Worm (Caenorhabditis elegans) whole organism, dauer: ENCODE results near the gene C35D6.13.
"Not testable (repeated sequence)": the region's sequence is repeated elsewhere in the genome, so short reads cannot be mapped to it uniquely, and the experiment has no call there.

Experiments used
- unc-62 ChIP-seq: sonication (generic microtip); optimal IDR thresholded peaks from 2 replicates; lab custom pipeline; 2017; ENCODE audit warnings: missing biosample characterization, missing genetic modification reagents, missing genetic modification characterization

Gene C35D6.13

DNA sequence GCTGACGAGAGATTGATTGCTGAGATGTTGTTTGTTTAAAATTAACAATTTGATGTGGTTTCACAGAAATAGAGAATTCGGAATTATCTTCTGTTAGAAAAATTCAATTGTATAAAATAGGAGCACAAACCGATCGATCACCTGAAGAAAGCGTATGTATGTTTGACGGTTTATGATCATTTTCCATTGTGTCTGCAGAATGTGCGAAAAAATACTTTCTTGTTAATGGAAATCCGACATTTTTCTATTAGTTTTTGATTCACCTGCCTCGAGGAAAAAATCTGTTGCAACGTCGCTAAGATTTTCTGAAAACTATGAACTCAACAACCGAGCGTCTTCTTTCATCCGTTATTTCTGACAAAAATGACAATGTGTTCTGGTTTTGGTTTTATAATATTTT, at the start of gene C35D6.13:
Gene C35D6.13 (plus strand): TSS at position 301 of the 400 bp plus-strand sequence.
- TF ChIP-seq unc-62 (GFP tag; lab: Kevin White, UChicago): no peak

DNA sequence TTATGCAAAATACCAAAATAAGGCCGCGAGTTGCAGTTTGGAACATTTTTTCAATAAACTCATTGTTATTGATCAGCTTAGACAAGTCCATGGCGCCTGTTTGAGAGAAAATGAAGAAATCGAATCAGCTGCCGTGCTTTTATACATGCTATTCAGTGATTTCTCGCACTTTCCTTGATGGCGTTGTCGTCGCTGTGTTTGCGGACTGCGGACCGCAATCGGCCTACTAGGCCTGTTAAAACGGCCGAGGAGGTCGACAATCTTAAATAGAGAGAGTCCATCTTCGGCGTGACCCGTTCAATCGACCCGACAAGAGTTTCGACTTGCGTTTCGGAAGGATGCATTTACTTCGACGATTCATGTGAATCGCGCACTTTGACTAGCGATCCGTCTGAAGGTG, 46.1 kb upstream of the C35D6.13 start, which contains the start of gene srz-75:
Gene srz-75 (minus strand): TSS at position 101 of the 400 bp plus-strand sequence.
- no peak for TF ChIP-seq unc-62 (GFP tag; lab: Kevin White, UChicago)

DNA sequence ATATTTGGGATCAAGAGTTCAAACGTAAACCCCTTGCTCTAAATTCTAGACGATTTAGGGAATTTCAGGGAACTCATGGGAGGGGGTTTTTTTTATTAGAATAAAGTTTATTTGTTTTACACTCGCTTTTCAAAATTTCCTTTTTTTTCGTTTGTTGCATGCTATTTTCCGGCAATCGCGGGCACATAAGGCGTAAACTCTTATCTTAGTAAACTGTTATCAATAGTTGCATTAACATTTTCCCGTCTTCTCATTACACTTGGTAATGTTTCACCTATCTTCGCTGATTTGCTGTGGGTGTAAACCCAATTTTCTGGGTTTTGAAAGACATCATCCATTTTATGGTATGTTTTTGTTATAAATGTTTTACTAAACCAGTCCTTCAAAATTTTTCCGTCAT, 42.9 kb upstream of the C35D6.13 start:
- TF ChIP-seq unc-62 (GFP tag; lab: Kevin White, UChicago): no peak

DNA sequence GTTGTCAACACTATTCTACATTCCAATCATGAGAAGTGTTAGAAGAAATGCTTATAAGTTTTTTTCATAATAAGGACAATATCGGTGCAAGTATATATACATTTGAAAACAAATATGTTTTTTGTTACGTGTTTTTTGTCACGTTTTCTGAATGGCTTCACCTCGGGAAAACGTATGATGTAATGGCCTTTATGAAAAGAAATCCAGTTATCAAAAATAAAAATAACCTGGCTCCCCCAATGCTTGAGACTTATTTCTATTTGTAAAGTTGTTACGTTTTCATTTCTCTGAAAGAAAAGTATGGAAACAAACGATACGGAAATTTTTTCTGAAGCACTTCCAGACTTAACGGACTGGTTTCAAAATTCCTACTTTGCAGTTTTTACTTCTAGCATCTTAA, 38.0 kb upstream of the C35D6.13 start, which contains the start of gene srz-72:
Gene srz-72 (plus strand): TSS at position 301 of the 400 bp plus-strand sequence.
- TF ChIP-seq unc-62 (GFP tag; lab: Kevin White, UChicago): no peak

DNA sequence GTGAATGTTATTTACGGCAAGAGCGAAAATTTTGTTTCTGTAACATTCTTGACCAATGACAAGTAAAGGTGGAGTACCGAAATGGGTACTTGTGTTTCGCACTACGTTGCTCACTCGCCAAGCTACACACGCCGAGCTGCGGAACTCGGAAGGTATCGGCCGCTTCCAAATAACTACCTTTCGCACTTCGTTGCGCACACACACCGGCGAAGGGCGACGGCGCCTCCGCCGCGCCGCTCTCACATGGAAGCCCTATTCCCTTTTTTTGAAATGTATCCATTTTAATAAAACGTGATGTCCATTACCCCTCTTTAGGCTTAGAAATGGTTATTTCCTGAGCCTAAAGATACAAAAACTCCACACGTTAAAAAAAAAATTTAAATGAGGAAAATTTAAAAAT, 29.9 kb upstream of the C35D6.13 start:
- TF ChIP-seq unc-62 (GFP tag; lab: Kevin White, UChicago): no peak

DNA sequence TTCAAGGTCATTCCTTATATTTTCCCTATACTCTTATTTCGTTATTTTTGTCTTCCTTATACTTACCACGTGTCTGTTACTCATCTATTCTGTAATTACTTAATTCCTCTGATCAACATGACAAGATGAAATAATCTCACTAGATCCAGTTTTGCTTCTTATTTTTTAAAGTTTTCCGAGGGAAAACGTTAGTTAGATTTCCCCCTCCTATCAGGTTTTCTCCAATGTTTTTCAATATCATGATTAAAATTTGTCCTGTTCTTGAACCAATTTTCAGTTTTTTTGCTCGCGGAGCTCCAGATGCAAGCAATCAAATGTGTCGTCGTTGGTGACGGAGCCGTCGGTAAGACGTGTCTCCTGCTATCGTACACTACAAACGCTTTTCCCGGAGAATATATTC, 28.9 kb upstream of the C35D6.13 start, which contains the start of gene rac-2:
Gene rac-2 (plus strand): TSS at position 301 of the 400 bp plus-strand sequence.
- not testable (repeated sequence) for TF ChIP-seq unc-62 (GFP tag; lab: Kevin White, UChicago)

DNA sequence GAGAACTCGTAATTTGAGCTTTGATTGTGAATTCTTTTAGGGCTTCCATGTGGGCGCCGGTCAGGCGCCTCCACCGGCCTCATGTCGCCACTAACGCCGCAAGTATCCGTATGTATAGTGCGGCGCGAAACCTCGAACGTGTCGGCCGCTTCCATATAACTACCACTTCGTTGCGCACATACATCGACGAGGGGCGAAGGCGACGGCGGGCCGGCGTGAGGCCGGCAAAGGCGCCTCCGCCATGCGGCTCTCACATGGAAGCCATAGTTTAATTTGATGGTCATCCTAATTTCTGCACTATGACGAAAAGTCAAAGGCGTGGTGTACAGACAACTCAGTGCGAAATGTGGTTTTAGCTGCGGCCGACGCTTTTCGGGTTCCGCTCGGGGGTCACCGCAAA, 26.7 kb upstream of the C35D6.13 start:
- no peak for TF ChIP-seq unc-62 (GFP tag; lab: Kevin White, UChicago)

DNA sequence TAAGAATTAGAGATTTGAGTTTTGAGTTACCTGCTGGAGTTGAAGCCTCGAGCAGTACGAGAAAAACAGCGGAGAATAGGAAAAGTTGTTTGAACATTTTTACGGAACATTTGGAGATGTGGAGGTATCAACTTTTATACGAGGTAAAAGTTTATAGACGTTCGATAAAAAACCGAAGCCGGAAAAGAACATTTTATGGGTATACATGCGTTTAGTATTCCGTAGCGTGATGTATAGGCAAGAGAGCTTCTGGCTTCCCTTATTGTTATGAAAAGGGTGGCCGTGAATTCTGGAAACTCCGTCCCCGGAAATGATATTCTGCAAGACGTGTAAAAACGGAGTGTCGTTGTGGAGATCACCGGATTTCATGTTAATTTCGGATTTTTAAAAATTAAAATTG, 16.4 kb upstream of the C35D6.13 start, which contains the start of gene K03D3.5:
Gene K03D3.5 (minus strand): TSS at position 101 of the 400 bp plus-strand sequence.
- no peak for TF ChIP-seq unc-62 (GFP tag; lab: Kevin White, UChicago)

DNA sequence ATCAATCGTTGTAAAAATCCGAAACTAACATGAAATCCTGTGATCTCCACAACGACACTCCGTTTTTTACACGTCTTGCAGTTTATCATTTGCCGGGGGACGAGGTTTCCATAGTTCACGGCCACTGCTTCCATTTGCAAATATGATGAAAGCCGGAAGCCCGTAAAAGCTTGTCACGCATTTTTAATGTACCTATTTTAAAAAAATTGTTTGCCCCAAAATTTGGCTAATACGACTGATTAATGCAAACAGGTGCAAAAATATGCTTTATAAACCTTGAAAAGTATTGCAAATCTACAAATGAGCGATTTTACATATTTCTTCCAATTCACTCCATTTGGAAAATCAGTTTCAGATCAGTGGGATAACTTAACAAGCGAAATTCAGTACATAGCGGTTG, 16.0 kb upstream of the C35D6.13 start, which contains the start of gene srz-61:
Gene srz-61 (plus strand): TSS at position 301 of the 400 bp plus-strand sequence.
- TF ChIP-seq unc-62 (GFP tag; lab: Kevin White, UChicago): no peak

DNA sequence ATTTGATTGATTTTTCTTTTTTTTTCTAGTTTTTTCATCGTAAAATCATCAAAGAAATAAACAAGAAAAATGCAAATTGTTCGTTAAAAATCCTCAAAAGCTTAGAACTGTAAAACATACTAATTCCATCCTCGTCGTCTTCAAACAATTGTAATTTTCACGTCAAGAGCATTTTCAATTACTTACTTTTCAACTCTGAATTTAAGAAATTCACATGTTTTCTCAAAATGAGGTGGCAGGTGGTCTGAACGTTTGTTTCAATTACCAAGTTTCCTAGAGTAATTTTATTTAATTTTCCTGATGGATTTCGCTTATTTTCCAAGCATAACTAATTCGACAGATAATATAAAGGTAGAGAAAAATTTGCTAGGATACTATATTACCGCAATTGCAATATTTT, 13.4 kb upstream of the C35D6.13 start, which contains the start of gene srz-104:
Gene srz-104 (plus strand): TSS at position 301 of the 400 bp plus-strand sequence.
- TF ChIP-seq unc-62 (GFP tag; lab: Kevin White, UChicago): no peak

DNA sequence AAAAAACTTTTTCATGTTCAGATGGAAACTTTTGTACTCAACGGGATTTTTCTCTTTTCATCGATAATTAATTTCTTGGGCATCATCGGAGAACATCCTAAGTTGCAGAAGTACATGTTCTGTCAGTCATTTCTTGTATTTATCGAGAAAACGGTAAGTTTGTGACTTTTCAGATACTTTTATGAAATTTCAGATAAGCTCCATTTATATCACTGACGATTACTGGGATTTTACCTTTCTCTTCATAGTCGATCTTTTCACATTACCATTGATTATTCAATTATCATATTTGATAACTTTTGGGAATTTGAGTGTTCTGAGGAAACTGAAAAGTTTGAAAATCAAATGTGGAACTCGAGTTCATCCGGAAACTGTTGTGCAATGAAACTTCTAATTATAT, 12.2 kb upstream of the C35D6.13 start, which contains the start of gene srz-105:
Gene srz-105 (plus strand): TSS at position 301 of the 400 bp plus-strand sequence.
- TF ChIP-seq unc-62 (GFP tag; lab: Kevin White, UChicago): no peak

DNA sequence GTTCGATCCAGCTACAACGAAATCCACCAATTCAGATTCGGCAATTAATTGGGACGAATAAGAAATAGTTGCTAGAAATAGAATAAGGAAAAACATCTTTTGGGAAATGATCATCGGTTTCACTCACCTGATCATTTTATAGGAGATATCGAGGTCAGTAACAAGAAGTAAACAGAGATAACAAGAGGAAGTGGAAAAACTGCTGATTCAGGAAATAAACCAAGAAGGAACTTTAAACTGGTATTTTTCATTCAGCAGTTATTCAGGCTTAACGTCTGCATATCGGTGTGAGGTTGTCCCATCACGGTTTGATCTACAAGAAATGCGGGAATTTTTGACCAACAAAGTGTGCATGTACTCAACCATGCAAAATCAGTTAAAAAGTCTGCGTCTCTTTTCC, 8.3 kb upstream of the C35D6.13 start, which contains the start of gene K03D3.2:
Gene K03D3.2 (minus strand): TSS at position 101 of the 400 bp plus-strand sequence.
- no peak for TF ChIP-seq unc-62 (GFP tag; lab: Kevin White, UChicago)

DNA sequence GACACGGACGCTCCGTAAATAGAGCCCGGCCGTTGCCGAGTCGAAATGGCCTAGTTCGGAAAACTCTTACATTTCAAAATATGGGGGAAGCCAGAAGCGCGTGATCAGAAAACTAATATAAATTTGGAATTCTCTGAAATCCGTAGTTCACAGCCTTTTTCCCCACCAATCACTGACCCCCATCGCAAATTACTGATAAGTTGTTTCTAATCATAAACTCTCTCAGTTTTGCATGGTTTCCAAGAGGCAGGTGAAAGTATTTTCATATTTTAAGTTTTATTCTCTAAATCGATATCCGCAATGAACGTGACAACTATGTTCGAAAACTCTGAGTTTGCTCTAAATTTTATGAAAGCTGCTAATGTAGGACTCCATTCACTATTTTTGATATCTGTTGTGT, 7.7 kb upstream of the C35D6.13 start, which contains the start of gene srz-74:
Gene srz-74 (plus strand): TSS at position 301 of the 400 bp plus-strand sequence.
- TF ChIP-seq unc-62 (GFP tag; lab: Kevin White, UChicago): no peak

DNA sequence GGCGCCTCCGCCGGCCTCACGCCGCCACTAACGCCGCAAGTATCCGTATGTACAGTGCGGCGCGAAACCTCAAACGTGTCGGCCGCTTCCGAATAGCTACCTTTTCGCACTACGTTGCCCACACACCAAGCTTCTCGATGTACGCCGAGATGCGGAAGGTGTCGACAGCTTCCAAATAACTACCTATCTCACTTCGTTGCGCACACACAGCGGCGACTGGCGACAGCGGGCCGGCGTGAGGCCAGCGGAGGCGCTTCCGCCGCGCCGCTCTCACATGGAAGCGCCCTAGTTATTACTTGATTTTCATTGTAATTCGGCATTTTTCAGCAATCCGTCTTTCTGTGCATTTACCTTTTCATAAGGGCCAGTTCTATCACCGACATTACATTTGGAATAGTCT, 6.3 kb upstream of the C35D6.13 start:
- no peak for TF ChIP-seq unc-62 (GFP tag; lab: Kevin White, UChicago)

DNA sequence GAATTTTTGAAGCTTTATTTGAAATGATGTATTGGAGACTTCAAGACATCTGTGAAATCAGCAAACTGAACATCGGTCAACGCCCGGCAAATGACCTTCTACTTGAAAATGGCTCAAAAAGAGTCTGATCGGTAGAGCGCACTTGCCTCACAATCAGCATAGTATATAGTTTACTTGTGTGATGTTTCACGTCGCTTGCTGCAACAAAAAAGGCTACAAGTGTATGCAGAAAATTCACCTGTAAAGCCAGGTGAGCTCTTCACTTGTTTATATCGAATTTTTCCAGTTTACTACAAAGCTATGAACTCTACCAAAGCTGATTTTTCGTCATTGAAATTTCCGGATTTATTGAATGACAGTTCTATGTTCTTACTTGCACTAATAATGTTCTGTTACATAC, 4.2 kb upstream of the C35D6.13 start, which contains the start of gene srz-71:
Gene srz-71 (plus strand): TSS at position 301 of the 400 bp plus-strand sequence.
- TF ChIP-seq unc-62 (GFP tag; lab: Kevin White, UChicago): no peak

DNA sequence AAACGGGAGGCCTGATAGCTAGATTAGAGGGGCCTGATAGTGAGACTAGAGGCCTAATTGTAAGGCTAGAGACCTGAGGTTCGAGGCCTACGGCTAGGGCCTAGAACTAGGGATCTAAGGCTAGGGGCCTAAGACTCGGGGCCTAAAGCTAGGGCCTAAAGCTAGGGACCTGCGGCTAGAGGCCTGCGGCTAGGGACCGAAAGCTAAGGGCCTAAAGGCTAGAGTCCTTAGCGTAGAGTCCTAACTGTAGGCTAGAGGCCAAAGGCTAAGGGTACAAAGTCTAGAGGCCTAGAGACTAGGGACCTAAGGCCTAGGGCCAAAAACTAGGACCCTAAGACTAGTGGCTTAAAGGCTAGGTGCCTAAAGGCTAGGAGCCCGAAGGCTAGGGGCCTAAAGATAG, 3.7 kb upstream of the C35D6.13 start:
- TF ChIP-seq unc-62 (GFP tag; lab: Kevin White, UChicago): no peak

DNA sequence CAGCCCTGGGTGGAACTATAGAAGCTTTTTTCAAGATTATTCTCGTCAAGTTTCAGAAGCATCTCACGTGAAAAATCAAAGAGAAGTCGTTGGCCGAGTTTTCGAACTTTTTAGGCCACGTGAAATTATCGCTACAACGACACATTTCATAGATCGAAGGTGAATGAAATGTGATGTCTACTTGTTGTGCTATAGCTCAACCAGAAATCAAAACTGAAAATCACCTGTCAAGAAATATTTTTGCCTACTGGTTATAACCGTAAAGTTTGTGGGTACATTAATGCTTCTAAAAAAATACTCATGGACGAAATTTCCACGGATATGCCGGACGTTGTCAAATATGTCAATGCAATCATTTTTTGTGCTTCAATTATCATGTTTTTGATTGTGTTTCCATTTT, 1.8 kb upstream of the C35D6.13 start, which contains the start of gene srz-38:
Gene srz-38 (plus strand): TSS at position 301 of the 400 bp plus-strand sequence.
- TF ChIP-seq unc-62 (GFP tag; lab: Kevin White, UChicago): no peak
